Fruit fly (Drosophila melanogaster) whole organism, embryonic: ENCODE results near the gene sob.
A peak's percentile ranks its signal among the peaks of the same experiment; 100 is the strongest.

ENCODE experiments used
- CG13287 ChIP-seq: fragments of 200-800 bp; sonication (Bioruptor generic); IDR thresholded peaks from 2 replicates; pipeline ENCODE4 v1.3.6; 2022; ENCODE audit warnings: missing biosample characterization, missing genetic modification characterization; ENCODE audit not compliant: partially characterized antibody
- CG17361 ChIP-seq: fragments of 200-800 bp; sonication (Bioruptor generic); IDR thresholded peaks from 3 replicates; pipeline ENCODE4 v1.3.6; 2022; ENCODE audit warnings: missing biosample characterization, missing genetic modification characterization
- CG18262 ChIP-seq: fragments of 200-800 bp; optimal IDR thresholded peaks from 3 replicates; lab custom pipeline; 2019; ENCODE audit warnings: missing biosample characterization, mild to moderate bottlenecking, missing genetic modification characterization, moderate library complexity
- CG2129 ChIP-seq: fragments of 200-800 bp; sonication (Bioruptor generic); IDR thresholded peaks from 2 replicates; pipeline ENCODE4 v1.3.6; 2022; ENCODE audit warnings: missing biosample characterization, missing genetic modification characterization; ENCODE audit not compliant: partially characterized antibody
- CTCF ChIP-seq: fragments of 200-800 bp; sonication (Bioruptor generic); optimal IDR thresholded peaks from 2 replicates; lab custom pipeline; 2017; ENCODE audit warnings: missing biosample characterization, mild to moderate bottlenecking, missing genetic modification characterization, moderate library complexity
- CoRest ChIP-seq: fragments of 200-800 bp; sonication (Bioruptor generic); optimal IDR thresholded peaks from 3 replicates; lab custom pipeline; 2018; ENCODE audit warnings: missing biosample characterization, mild to moderate bottlenecking, missing genetic modification characterization, moderate library complexity
- Dll ChIP-seq: fragments of 200-800 bp; sonication (Bioruptor generic); IDR thresholded peaks from 4 replicates; pipeline ENCODE4 v1.3.6; 2022; ENCODE audit warnings: missing biosample characterization, missing genetic modification characterization; ENCODE audit not compliant: partially characterized antibody
- Dp ChIP-seq: fragments of 200-800 bp; sonication (Bioruptor generic); optimal IDR thresholded peaks from 2 replicates; lab custom pipeline; 2018; ENCODE audit warnings: missing biosample characterization, mild to moderate bottlenecking, missing genetic modification characterization, moderate library complexity
- Dref ChIP-seq: fragments of 200-800 bp; sonication (Bioruptor generic); IDR thresholded peaks from 2 replicates; pipeline ENCODE4 v1.3.6; 2022; ENCODE audit warnings: missing biosample characterization, missing genetic modification characterization
- E2f2 ChIP-seq: fragments of 200-800 bp; sonication (Bioruptor generic); IDR thresholded peaks from 2 replicates; pipeline ENCODE4 v1.3.6; 2022; ENCODE audit warnings: missing biosample characterization, missing genetic modification characterization
- MBD-R2 ChIP-seq: fragments of 200-800 bp; sonication (Bioruptor generic); IDR thresholded peaks from 2 replicates; pipeline ENCODE4 v1.3.6; 2022; ENCODE audit warnings: missing biosample characterization, missing genetic modification characterization
- Sin3A ChIP-seq: fragments of >200 bp; optimal IDR thresholded peaks from 2 replicates; lab custom pipeline; 2018
- al ChIP-seq: fragments of 200-800 bp; sonication (Bioruptor generic); IDR thresholded peaks from 2 replicates; pipeline ENCODE4 v1.3.6; 2022; ENCODE audit warnings: missing biosample characterization, missing genetic modification characterization
- nmo ChIP-seq: fragments of 200-800 bp; sonication (Bioruptor generic); optimal IDR thresholded peaks from 2 replicates; lab custom pipeline; 2018; ENCODE audit warnings: missing biosample characterization, mild to moderate bottlenecking, missing genetic modification characterization, moderate library complexity
- pzg ChIP-seq: fragments of 200-800 bp; sonication (Bioruptor generic); optimal IDR thresholded peaks from 3 replicates; lab custom pipeline; 2018; ENCODE audit warnings: missing biosample characterization, mild to moderate bottlenecking, missing genetic modification characterization, moderate library complexity
- sob ChIP-seq: fragments of 200-800 bp; sonication (Bioruptor generic); IDR thresholded peaks from 2 replicates; pipeline ENCODE4 v1.3.6; 2022; ENCODE audit warnings: missing biosample characterization, missing genetic modification characterization
- tna ChIP-seq: fragments of 200-800 bp; sonication (Bioruptor generic); IDR thresholded peaks from 2 replicates; pipeline ENCODE4 v1.3.6; 2022; ENCODE audit warnings: missing biosample characterization, missing genetic modification characterization; ENCODE audit not compliant: partially characterized antibody

Gene sob

DNA sequence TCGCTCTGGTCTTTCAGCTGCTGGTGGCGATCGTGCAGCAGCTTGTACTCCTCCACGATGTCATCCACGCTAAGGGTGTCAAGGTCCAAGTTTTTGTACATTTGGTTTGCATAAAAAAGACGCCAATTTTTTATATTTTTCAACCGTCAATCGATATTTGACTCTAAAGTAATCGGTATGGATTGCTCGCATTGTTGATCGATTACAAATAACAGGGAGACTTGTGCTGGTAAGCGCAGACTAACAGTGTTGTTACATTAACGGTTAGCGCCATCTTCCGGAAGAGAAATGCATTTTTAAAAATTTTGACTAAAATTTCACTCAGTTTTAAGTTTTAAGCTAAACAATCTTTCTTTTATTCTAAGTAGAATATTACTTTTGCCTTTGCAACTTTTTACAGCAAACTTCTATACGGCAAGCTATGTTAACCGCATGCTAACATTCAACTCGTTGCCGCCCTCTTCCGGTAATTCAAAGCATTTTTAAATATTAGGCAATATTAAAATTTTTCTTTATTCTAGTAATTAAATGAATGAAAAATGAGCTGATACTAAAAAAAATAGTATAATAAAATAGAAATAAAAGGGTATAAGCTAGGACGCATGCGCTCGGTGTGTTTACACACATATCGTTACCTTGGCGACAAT lies 50.3 kb downstream of the sob start, which contains the start of the genes Spindly and IFT57 (continued):
- TF ChIP-seq Dll (GFP tag; lab: Robert Waterston, UW) (peak; percentile 75), E2f2 (peak; percentile 93), Dref (peak; percentile 83), CTCF (GFP tag; lab: Kevin White, UChicago) (peak; percentile 95), sob (GFP tag; lab: Robert Waterston, UW) (0 out of 2 replicates have a peak, but pooled peaks have one; percentile 21), pzg (GFP tag; lab: Kevin White, UChicago) (peak; percentile 33), CG13287 (peak; percentile 72), CG17361 (GFP tag; lab: Robert Waterston, UW) (0 out of 3 replicates have a peak, but pooled peaks have one; percentile 27), nmo (GFP tag; lab: Kevin White, UChicago) (peak; percentile 5), Sin3A (lab: Kevin White, UChicago) (peak; percentile 15), Dp (GFP tag; lab: Kevin White, UChicago) (peak; percentile 90), CG2129 (GFP tag; lab: Robert Waterston, UW) (peak; percentile 36; the same call in 1 of the 2 replicates), al (GFP tag; lab: Robert Waterston, UW) (no peak), tna (GFP tag; lab: Robert Waterston, UW) (0 out of 2 replicates have a peak, but pooled peaks have one; percentile 13), CoRest (tag; lab: Kevin White, UChicago) (peak; percentile 9), CG18262 (tag; lab: Kevin White, UChicago) (peak; percentile 0), MBD-R2 (GFP tag; lab: Robert Waterston, UW) (peak; percentile 50)
- TF ChIP-seq, all 482 proteins: peak for 48
